Worm (Caenorhabditis elegans): Measurements from ENCODE around the gene snx-17.
A peak's percentile ranks its signal among the peaks of the same experiment; 100 is the strongest.

The snx-17 gene

DNA sequence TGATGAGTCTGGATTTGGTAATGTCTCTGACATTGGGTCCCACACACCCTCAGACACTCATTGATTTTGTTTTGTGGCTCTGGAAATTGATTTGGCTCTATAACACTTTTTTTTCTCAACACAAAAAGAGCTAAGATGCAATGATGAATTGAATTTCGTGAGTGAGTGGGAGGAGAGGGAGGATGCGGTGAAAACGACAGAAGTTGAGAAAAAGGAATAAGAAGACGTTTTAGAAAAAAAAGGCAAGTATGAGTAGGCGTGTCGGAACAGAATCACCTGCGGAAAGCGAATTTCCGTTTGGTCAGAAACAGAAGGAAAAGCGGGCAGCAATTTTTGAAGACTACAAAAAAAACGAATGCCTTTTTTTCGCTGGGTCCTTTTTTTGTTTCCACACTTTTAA, 33.6 kb upstream of the snx-17 start:
- TF ChIP-seq scrt-1 (GFP tag; IDR thresholded peaks at IDR 0.05) (no peak), tbx-11 (GFP tag; IDR thresholded peaks at IDR 0.05) (no peak), ceh-13 (GFP tag; optimal IDR thresholded peaks at IDR 0.05) (no peak), pes-1 (GFP tag; IDR thresholded peaks at IDR 0.05) (no peak), flt-1 (GFP tag; IDR thresholded peaks at IDR 0.05) (no peak), tbx-37 (GFP tag; conservative IDR thresholded peaks at IDR 0.05) (no peak)

DNA sequence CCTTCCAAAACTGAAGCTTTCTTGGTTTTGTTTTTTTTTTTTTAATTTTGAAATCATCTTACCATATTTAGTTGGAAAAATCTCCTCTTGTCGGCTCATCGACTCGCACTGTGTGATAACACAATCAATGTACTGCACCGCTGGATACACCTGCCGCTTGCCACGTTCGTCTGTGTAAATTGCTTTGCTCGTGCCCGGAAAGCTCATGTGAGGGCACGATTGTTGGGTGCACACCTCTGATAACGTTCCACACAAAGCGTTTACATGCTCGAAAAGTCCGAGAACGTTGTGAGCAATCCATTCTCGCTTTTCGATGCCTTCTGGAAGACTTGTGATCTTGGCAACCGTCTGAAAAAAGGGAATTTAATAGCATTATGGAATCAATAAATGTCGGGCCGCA, 32.4 kb upstream of the snx-17 start:
- no peak for TF ChIP-seq pes-1 (GFP tag; IDR thresholded peaks at IDR 0.05)
- TF ChIP-seq tra-4 (tag; optimal IDR thresholded peaks at IDR 0.05): no peak
- no peak for TF ChIP-seq ets-7 (tag; optimal IDR thresholded peaks at IDR 0.05)
- TF ChIP-seq tbx-11 (GFP tag; IDR thresholded peaks at IDR 0.05): no peak
- TF ChIP-seq ceh-13 (GFP tag; optimal IDR thresholded peaks at IDR 0.05): no peak
- TF ChIP-seq ceh-36 (tag; optimal IDR thresholded peaks at IDR 0.05): no peak
- no peak for TF ChIP-seq ama-1 (optimal IDR thresholded peaks at IDR 0.05)
- no peak for TF ChIP-seq scrt-1 (GFP tag; IDR thresholded peaks at IDR 0.05)
- no peak for TF ChIP-seq hnd-1 (tag; optimal IDR thresholded peaks at IDR 0.05)
- no peak for TF ChIP-seq hmbx-1 (tag; optimal IDR thresholded peaks at IDR 0.05)
- TF ChIP-seq hmg-4 (GFP tag; optimal IDR thresholded peaks at IDR 0.05): no peak
- TF ChIP-seq B0310.2 (tag; optimal IDR thresholded peaks at IDR 0.05): no peak
- no peak for TF ChIP-seq flt-1 (GFP tag; IDR thresholded peaks at IDR 0.05)
- TF ChIP-seq tbx-37 (GFP tag; conservative IDR thresholded peaks at IDR 0.05): no peak
- TF ChIP-seq sea-1 (GFP tag; conservative IDR thresholded peaks at IDR 0.05): no peak
- TF ChIP-seq aly-1 (tag; optimal IDR thresholded peaks at IDR 0.05): no peak
- TF ChIP-seq F13C5.2 (tag; optimal IDR thresholded peaks at IDR 0.05): no peak

DNA sequence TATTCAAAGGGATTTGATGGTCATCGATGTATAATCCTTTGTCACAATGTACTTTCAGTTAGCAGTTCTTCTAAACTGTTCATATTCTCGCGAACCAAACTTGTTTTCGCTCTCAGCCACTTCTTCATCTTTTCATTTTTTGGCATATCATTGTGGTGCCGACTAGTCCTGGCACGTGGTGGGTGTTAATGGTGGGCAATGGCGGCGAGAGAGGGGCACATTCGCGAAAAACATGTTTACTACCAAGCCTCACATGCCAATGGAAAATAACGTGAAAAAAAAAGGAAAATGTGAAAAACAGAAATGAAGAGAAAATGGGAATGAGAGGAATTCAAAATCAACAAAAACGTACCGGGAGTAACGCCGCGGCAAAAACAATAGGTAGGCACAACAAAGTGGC, 25.0 kb upstream of the snx-17 start:
- TF ChIP-seq hmbx-1 (tag; optimal IDR thresholded peaks at IDR 0.05): no peak
- no peak for TF ChIP-seq hmg-4 (GFP tag; optimal IDR thresholded peaks at IDR 0.05)
- no peak for TF ChIP-seq ets-7 (tag; optimal IDR thresholded peaks at IDR 0.05)
- no peak for TF ChIP-seq tra-4 (tag; optimal IDR thresholded peaks at IDR 0.05)
- TF ChIP-seq ama-1 (optimal IDR thresholded peaks at IDR 0.05): no peak
- TF ChIP-seq flt-1 (GFP tag; IDR thresholded peaks at IDR 0.05): no peak
- TF ChIP-seq B0310.2 (tag; optimal IDR thresholded peaks at IDR 0.05): no peak
- no peak for TF ChIP-seq ceh-13 (GFP tag; optimal IDR thresholded peaks at IDR 0.05)
- TF ChIP-seq scrt-1 (GFP tag; IDR thresholded peaks at IDR 0.05): no peak
- no peak for TF ChIP-seq F13C5.2 (tag; optimal IDR thresholded peaks at IDR 0.05)
- TF ChIP-seq ceh-36 (tag; optimal IDR thresholded peaks at IDR 0.05): no peak
- no peak for TF ChIP-seq tbx-37 (GFP tag; conservative IDR thresholded peaks at IDR 0.05)
- no peak for TF ChIP-seq sea-1 (GFP tag; conservative IDR thresholded peaks at IDR 0.05)
- no peak for TF ChIP-seq aly-1 (tag; optimal IDR thresholded peaks at IDR 0.05)
- TF ChIP-seq hnd-1 (tag; optimal IDR thresholded peaks at IDR 0.05): no peak
- no peak for TF ChIP-seq pes-1 (GFP tag; IDR thresholded peaks at IDR 0.05)
- TF ChIP-seq tbx-11 (GFP tag; IDR thresholded peaks at IDR 0.05): no peak

DNA sequence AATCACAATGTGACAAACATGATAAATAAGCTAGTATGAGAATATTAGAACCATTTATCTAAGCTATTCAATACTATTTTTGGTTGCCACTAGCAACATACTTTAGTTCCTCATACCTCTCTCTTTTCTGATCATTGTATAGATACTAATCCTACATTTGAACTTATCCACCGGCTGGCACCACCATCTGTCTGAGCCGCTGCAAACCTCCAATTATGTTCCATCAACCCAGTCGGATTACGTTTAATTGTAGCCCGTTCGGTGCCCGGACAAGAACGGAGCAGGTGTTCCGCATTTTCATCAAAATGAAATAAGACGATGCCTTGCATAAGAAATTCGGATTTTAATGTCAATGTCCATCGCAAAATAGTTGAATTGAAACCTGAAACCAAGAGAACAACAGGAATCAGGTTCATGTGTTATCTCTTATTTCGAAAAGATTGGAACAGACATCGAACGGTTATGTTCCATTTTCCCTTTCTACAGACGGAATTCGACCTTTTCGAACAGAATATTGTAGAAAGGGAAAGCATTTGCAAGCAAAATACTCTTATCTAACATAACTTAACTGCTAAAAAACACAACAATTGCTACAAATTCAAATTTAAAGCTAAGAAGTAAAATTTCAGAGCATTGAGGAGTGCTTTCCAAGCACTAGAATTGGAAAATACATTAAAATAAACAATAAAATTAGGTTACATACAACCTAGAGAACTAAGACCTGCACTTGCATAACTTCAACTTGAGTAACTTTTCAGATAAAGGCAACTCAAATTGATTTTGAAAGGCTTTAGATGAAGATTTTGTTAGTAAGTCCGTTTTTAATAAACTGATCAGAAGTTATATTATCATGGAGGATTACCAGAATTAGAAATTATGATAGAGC, 24.1 kb upstream of the snx-17 start:
- TF ChIP-seq ceh-36 (tag; optimal IDR thresholded peaks at IDR 0.05): peak; percentile 22
- no peak for TF ChIP-seq tbx-11 (GFP tag; IDR thresholded peaks at IDR 0.05)
- TF ChIP-seq hmg-4 (GFP tag; optimal IDR thresholded peaks at IDR 0.05): peak; percentile 42
- TF ChIP-seq tbx-37 (GFP tag; conservative IDR thresholded peaks at IDR 0.05): no peak
- no peak for TF ChIP-seq ceh-13 (GFP tag; optimal IDR thresholded peaks at IDR 0.05)
- TF ChIP-seq F13C5.2 (tag; optimal IDR thresholded peaks at IDR 0.05): no peak

DNA sequence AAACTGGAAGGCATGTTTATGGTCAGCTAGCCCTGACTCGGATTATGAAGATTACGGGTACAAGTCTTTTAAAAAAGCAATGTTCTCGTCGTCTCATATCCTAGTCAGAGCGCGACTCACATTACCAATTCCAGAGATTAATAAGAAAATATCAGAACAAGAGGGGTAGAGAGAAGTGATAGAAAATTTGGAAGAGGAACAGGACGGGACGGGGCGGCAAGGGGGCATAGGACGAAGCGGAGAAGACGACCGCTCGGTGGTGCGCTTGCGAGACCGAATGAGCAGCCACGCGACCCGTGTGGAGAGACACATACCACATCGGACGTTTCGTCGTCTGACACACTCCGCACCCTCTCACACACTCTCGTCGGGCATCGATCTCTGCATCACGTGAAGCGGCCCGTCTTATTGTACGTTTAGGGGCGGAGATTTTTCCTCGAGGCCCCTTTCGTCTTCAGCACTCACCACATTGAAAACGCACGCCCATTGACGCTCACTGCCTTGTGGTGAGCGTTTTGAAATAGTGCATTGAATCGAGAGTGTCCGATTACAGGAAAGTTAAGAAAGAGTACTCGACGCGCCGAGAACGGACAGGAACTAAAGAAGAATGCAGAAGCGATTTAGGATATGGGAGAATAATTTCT, 23.0 kb upstream of the snx-17 start:
- peak; percentile 26 for TF ChIP-seq ets-7 (tag; optimal IDR thresholded peaks at IDR 0.05)
- TF ChIP-seq tbx-37 (GFP tag; conservative IDR thresholded peaks at IDR 0.05): no peak
- TF ChIP-seq ama-1 (optimal IDR thresholded peaks at IDR 0.05): peak; percentile 90
- TF ChIP-seq hnd-1 (tag; optimal IDR thresholded peaks at IDR 0.05): no peak
- TF ChIP-seq flt-1 (GFP tag; IDR thresholded peaks at IDR 0.05): peak; percentile 40
- TF ChIP-seq B0310.2 (tag; optimal IDR thresholded peaks at IDR 0.05): peak; percentile 55
- peak; percentile 82 for TF ChIP-seq ceh-36 (tag; optimal IDR thresholded peaks at IDR 0.05)
- TF ChIP-seq pes-1 (GFP tag; IDR thresholded peaks at IDR 0.05): peak; percentile 76
- 0 out of 2 replicates have a peak, but pooled peaks have one; percentile 27 for TF ChIP-seq sea-1 (GFP tag; conservative IDR thresholded peaks at IDR 0.05)
- no peak for TF ChIP-seq aly-1 (tag; optimal IDR thresholded peaks at IDR 0.05)
- TF ChIP-seq F13C5.2 (tag; optimal IDR thresholded peaks at IDR 0.05): peak; percentile 83
- TF ChIP-seq hmbx-1 (tag; optimal IDR thresholded peaks at IDR 0.05): peak; percentile 13
- peak; percentile 68 for TF ChIP-seq tra-4 (tag; optimal IDR thresholded peaks at IDR 0.05)
- TF ChIP-seq tbx-11 (GFP tag; IDR thresholded peaks at IDR 0.05): no peak
- peak; percentile 89 for TF ChIP-seq hmg-4 (GFP tag; optimal IDR thresholded peaks at IDR 0.05)
- peak; percentile 61; the same call in 1 of the 2 replicates for TF ChIP-seq scrt-1 (GFP tag; IDR thresholded peaks at IDR 0.05)
- no peak for TF ChIP-seq ceh-13 (GFP tag; optimal IDR thresholded peaks at IDR 0.05)

DNA sequence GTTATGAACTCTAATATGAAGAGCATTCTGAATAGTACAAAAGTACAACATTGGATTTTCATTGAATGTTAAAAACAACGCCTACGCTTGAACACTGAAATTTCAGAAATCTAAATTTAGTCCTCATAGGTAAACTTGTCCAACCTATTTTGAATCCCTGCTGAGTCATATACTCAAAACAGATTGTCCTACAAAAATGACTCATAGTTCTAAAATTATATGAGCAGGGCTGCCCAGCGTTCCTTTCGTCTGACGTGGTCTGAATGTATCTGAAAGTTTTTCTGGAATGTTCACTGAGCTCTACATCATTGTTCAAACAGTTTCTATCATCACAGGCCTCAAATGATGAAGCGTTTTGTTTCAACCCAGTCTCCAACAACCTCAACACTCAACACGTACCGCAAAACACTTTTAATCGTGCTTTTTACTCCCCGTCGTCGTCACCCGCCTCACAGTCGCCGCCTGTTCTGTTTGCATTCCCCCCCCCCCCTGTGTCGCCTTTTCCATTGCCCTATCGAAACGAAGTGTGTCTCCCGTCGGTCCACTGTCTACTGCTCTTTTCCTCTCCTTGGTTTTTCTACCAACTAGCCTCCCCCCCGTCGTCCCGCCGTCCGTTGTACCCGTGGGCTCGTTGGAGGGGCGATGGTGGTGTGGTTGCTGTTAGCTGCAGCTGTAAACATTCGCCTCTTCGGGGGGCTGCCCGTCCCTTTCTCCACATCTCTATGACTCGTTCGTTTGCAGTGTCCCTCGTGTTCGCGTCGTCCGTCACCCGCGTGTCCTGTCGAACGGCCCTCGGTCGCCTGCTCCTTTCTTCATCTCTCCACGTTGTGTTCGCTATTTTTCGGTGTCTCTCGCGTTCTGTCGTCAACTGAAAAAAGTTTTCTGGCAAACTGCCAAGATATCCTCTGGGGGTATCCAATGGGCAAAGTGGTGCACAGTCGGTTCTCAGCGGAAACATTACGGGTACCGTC, 22.0 kb upstream of the snx-17 start:
- TF ChIP-seq tbx-11 (GFP tag; IDR thresholded peaks at IDR 0.05): no peak
- no peak for TF ChIP-seq hmbx-1 (tag; optimal IDR thresholded peaks at IDR 0.05)
- 0 out of 2 replicates have a peak, but pooled peaks have one; percentile 6 for TF ChIP-seq tbx-37 (GFP tag; conservative IDR thresholded peaks at IDR 0.05)
- peak; percentile 50 for TF ChIP-seq aly-1 (tag; optimal IDR thresholded peaks at IDR 0.05)
- TF ChIP-seq sea-1 (GFP tag; conservative IDR thresholded peaks at IDR 0.05): 0 out of 2 replicates have a peak, but pooled peaks have one; percentile 49
- no peak for TF ChIP-seq flt-1 (GFP tag; IDR thresholded peaks at IDR 0.05)
- TF ChIP-seq ceh-13 (GFP tag; optimal IDR thresholded peaks at IDR 0.05): no peak
- no peak for TF ChIP-seq tra-4 (tag; optimal IDR thresholded peaks at IDR 0.05)
- TF ChIP-seq ama-1 (optimal IDR thresholded peaks at IDR 0.05): no peak
- peak; percentile 92 for TF ChIP-seq hmg-4 (GFP tag; optimal IDR thresholded peaks at IDR 0.05)
- TF ChIP-seq B0310.2 (tag; optimal IDR thresholded peaks at IDR 0.05): no peak
- TF ChIP-seq F13C5.2 (tag; optimal IDR thresholded peaks at IDR 0.05): peak; percentile 41
- peak; percentile 55; the same call in 1 of the 2 replicates for TF ChIP-seq scrt-1 (GFP tag; IDR thresholded peaks at IDR 0.05)
- peak; percentile 11 for TF ChIP-seq ets-7 (tag; optimal IDR thresholded peaks at IDR 0.05)
- peak; percentile 44; the same call in 1 of the 2 replicates for TF ChIP-seq pes-1 (GFP tag; IDR thresholded peaks at IDR 0.05)
- TF ChIP-seq ceh-36 (tag; optimal IDR thresholded peaks at IDR 0.05): peak; percentile 3
- TF ChIP-seq hnd-1 (tag; optimal IDR thresholded peaks at IDR 0.05): no peak
